Fruit fly (Drosophila melanogaster): Measurements from ENCODE around the gene GstO1.

The GstO1 gene

dm6 chr3L:8525691-8526421 lies 1.2 kb upstream of the GstO1 start:
- TF ChIP-seq CG18011 (GFP tag; optimal IDR thresholded peaks at IDR 0.05) (no peak), sna (GFP tag; IDR thresholded peaks at IDR 0.05; ENCODE audit: partially characterized antibody) (no peak), dpn (GFP tag; optimal IDR thresholded peaks at IDR 0.05) (peak in 1 of 2 experiments; percentile 66), bab2 (GFP tag; optimal IDR thresholded peaks at IDR 0.05) (peak; percentile 46), Med (GFP tag) (peak; percentile 87), CG1603 (tag; optimal IDR thresholded peaks at IDR 0.05) (peak; percentile 8), sens (GFP tag) (peak; percentile 85), sd (tag; optimal IDR thresholded peaks at IDR 0.05) (peak; percentile 81), Atf6 (GFP tag; IDR thresholded peaks at IDR 0.05) (0 out of 2 replicates have a peak, but pooled peaks have one; percentile 46), ase (GFP tag; IDR thresholded peaks at IDR 0.05) (no peak), Asciz (GFP tag; optimal IDR thresholded peaks at IDR 0.05) (peak; percentile 36), Eip74EF (GFP tag; optimal IDR thresholded peaks at IDR 0.05) (peak in 1 of 2 experiments; percentile 28), eyg (GFP tag; optimal IDR thresholded peaks at IDR 0.05) (peak; percentile 27), Atf-2 (GFP tag; optimal IDR thresholded peaks at IDR 0.05) (peak; percentile 5), CG12391 (tag; optimal IDR thresholded peaks at IDR 0.05) (peak; percentile 33), slbo (GFP tag; IDR thresholded peaks at IDR 0.05) (peak; percentile 28; the same call in 1 of the 2 replicates), Sry-δ (GFP tag; optimal IDR thresholded peaks at IDR 0.05) (no peak), Hmx (GFP tag; optimal IDR thresholded peaks at IDR 0.05) (peak; percentile 37), PHDP (tag; optimal IDR thresholded peaks at IDR 0.05) (peak; percentile 35), prd (optimal IDR thresholded peaks at IDR 0.05) (no peak), prd (GFP tag; IDR thresholded peaks at IDR 0.05) (peak; percentile 13; the same call in 1 of the 3 replicates), CG32532 (GFP tag; IDR thresholded peaks at IDR 0.05) (peak; percentile 49; the same call in 1 of the 2 replicates), Vsx1 (GFP tag; optimal IDR thresholded peaks at IDR 0.05) (peak; percentile 19), gro (GFP tag; optimal IDR thresholded peaks at IDR 0.05) (peak; percentile 75), CG6689 (GFP tag; IDR thresholded peaks at IDR 0.05) (peak; percentile 40; the same call in 1 of the 2 replicates), chn (GFP tag; optimal IDR thresholded peaks at IDR 0.05) (peak; percentile 8), CG4730 (GFP tag; IDR thresholded peaks at IDR 0.05) (no peak), salm (tag; optimal IDR thresholded peaks at IDR 0.05) (no peak), CG12744 (GFP tag; optimal IDR thresholded peaks at IDR 0.05) (peak; percentile 40), sr (GFP tag; IDR thresholded peaks at IDR 0.05) (peak; percentile 88), knrl (GFP tag; IDR thresholded peaks at IDR 0.05; ENCODE audit: partially characterized antibody) (no peak), grn (GFP tag; optimal IDR thresholded peaks at IDR 0.05) (peak; percentile 97), Hmr (GFP tag; optimal IDR thresholded peaks at IDR 0.05) (peak; percentile 59), CG11696 (GFP tag; IDR thresholded peaks at IDR 0.05) (no peak), mam (GFP tag; optimal IDR thresholded peaks at IDR 0.05) (peak; percentile 58), ems (GFP tag; optimal IDR thresholded peaks at IDR 0.05) (peak; percentile 14), CG18619 (GFP tag; optimal IDR thresholded peaks at IDR 0.05) (peak; percentile 56), sug (tag; optimal IDR thresholded peaks at IDR 0.05) (peak; percentile 61), CG1529 (GFP tag; optimal IDR thresholded peaks at IDR 0.05) (no peak), her (GFP tag; optimal IDR thresholded peaks at IDR 0.05) (peak; percentile 26), Gug (GFP tag; IDR thresholded peaks at IDR 0.05) (no peak), Optix (GFP tag; IDR thresholded peaks at IDR 0.05) (no peak), CG7928 (GFP tag; optimal IDR thresholded peaks at IDR 0.05) (no peak), dysf (GFP tag; IDR thresholded peaks at IDR 0.05) (0 out of 3 replicates have a peak, but pooled peaks have one; percentile 29), CG12659 (GFP tag; optimal IDR thresholded peaks at IDR 0.05) (peak; percentile 14), maf-S (GFP tag; optimal IDR thresholded peaks at IDR 0.05) (peak; percentile 1), otp (GFP tag; IDR thresholded peaks at IDR 0.05) (no peak), mirr (GFP tag; optimal IDR thresholded peaks at IDR 0.05) (peak; percentile 87), odd (GFP tag; optimal IDR thresholded peaks at IDR 0.05) (peak; percentile 25), ara (GFP tag; IDR thresholded peaks at IDR 0.05) (0 out of 2 replicates have a peak, but pooled peaks have one; percentile 25)

Measured in whole organism, embryonic.